Worm (Caenorhabditis elegans): ENCODE measurements around the gene cdl-1.

DNA sequence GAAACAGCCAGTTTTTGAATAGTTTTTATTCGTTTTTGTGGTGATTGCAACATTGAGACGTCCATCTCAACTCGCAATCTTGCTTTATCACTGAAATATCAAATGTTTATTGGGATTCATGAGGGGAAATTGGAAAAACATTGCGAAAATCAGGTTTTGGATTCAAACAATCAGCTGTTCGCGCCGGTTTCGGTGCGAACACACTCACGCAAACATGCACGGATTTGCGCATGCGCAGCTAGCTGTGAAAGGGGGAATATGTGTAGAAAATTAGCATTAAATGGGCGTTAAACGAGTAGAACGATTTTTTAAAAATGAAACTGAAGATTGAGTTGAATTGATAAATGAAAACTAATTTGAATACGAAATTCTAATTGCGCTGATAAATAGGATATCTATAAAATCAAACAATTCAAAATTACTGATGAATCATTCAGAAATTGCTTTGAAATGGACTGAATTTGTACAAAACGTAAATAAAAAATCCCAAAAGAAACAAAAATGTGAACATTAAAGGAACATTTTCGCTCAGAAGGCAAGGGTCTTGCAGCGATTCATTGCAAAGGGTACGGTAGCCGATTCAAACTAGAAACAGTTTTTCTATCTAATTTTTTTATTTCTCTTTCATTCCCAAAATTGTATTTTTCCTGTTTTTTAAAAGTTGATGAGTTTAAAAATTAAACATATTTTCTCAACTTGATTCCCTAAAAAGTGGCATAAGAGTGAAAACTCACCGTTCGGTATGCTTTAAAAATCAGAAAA lies 1.9 kb upstream of the cdl-1 start, which contains the start of gene ect-2:
- TF ChIP-seq aly-2 (tag; optimal IDR thresholded peaks at IDR 0.05), result no peak
- no peak for TF ChIP-seq elt-2 (tag; optimal IDR thresholded peaks at IDR 0.05)
- no peak for TF ChIP-seq ama-1 (optimal IDR thresholded peaks at IDR 0.05)
- no peak for TF ChIP-seq skn-1 (tag; optimal IDR thresholded peaks at IDR 0.05)
- TF ChIP-seq ceh-9 (tag; optimal IDR thresholded peaks at IDR 0.05), result no peak
- TF ChIP-seq nhr-237 (tag; optimal IDR thresholded peaks at IDR 0.05), result no peak
- TF ChIP-seq unc-39 (tag; optimal IDR thresholded peaks at IDR 0.05), result no peak
